Fruit fly (Drosophila melanogaster) Kc167 (cell line): ENCODE results near the gene CG45116.
"Not testable (repeated sequence)": the region's sequence is repeated elsewhere in the genome, so short reads cannot be mapped to it uniquely, and the experiment has no call there.

Experiments
- Myc ChIP-seq: fragments of >200 bp; optimal IDR thresholded peaks from 2 replicates; lab custom pipeline; 2017; ENCODE audit warnings: missing external identifiers
- Sin3A ChIP-seq: fragments of >200 bp; optimal IDR thresholded peaks from 2 replicates; lab custom pipeline; 2018; ENCODE audit warnings: missing external identifiers
- h ChIP-seq: fragments of >200 bp; optimal IDR thresholded peaks from 3 replicates; lab custom pipeline; 2018; ENCODE audit warnings: missing external identifiers
- insv ChIP-seq: fragments of >200 bp; optimal IDR thresholded peaks from 3 replicates; lab custom pipeline; 2018; ENCODE audit warnings: missing external identifiers
- psq ChIP-seq: fragments of >200 bp; optimal IDR thresholded peaks from 2 replicates; lab custom pipeline; 2017; ENCODE audit warnings: missing external identifiers
- ttk ChIP-seq: sonication (Bioruptor generic); optimal IDR thresholded peaks from 2 replicates; lab custom pipeline; 2017; ENCODE audit warnings: missing external identifiers

CG45116 gene

DNA sequence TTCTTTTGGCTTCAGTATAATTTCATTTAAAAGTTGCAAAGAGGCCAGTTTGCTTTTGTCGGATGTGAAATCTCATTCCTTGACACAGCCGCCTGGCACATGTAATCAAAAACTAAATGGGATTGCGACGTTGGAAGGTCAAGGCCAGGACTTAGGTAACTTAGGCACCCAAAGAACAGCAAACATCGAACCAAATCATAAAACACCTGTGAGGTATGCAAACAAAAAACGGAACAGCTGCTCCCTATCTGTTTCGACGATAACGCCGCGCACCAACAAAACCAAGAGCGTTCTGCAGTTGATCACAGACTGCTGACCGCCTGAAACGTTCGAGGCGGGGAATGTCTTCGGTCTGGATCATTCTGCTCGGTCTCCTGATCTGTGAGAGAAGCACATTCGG, at the start of gene CG45116:
TSS of gene CG45116 (plus strand) at position 301 of the 400 bp plus-strand sequence.
- TF ChIP-seq insv (lab: Kevin White, UChicago), result no peak
- no peak for TF ChIP-seq Myc (lab: Kevin White, UChicago)
- no peak for TF ChIP-seq ttk (lab: Kevin White, UChicago)
- no peak for TF ChIP-seq Sin3A (lab: Kevin White, UChicago)

DNA sequence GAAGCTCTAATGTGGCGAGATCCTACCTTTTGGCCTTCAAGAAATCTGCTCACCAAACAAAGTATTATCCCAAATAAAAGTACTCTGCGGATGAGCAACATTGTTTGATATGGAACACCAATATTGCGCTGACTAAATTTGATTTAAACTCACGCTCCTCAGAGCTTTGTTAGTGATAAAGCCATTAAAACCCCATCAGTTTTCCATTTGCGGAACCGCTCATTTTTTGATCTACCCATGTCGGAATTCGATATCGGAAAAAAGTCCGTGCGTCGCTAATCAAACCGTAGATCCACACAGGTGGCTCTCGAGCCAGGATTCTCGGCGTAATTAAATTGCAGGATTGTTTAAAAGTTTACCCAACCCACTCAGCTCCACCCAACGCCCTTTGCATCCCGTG, 46.8 kb upstream of the CG45116 start, which contains the start of gene CG33772:
TSS of gene CG33772 (minus strand) at position 101 of the 400 bp plus-strand sequence.
- TF ChIP-seq Myc (lab: Kevin White, UChicago) (no peak), Sin3A (lab: Kevin White, UChicago) (no peak), ttk (lab: Kevin White, UChicago) (no peak), h (lab: Kevin White, UChicago) (no peak), psq (lab: Kevin White, UChicago) (no peak), insv (lab: Kevin White, UChicago) (no peak)

DNA sequence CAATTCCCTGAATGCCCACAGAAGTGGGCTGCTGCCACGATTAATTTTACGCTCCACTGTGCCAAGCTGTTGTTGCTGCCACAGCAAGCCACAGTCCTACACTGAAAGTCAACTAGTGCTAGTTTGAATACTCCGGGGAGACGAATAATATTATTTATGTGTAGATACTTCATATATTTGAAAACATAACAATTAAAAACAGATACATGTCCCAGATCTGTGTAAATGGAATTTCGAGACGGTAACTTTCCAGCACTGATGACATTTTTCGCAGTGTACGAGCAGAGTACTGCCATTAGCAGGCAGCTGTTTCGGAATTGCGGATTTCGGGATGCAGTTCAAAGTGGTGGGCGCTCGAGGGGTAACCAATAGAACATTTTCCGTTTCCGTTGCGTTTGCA, 34.1 kb upstream of the CG45116 start:
- TF ChIP-seq insv (lab: Kevin White, UChicago) (no peak), psq (lab: Kevin White, UChicago) (no peak), ttk (lab: Kevin White, UChicago) (no peak), h (lab: Kevin White, UChicago) (no peak), Myc (lab: Kevin White, UChicago) (no peak), Sin3A (lab: Kevin White, UChicago) (no peak)

dm6 chr3L:22669275-22670006, 29.8 kb upstream of the CG45116 start, which contains the start of gene Jhbp6:
Jhbp6 (plus strand) TSS chr3L:22669956.
- TF ChIP-seq ttk (lab: Kevin White, UChicago), result no peak
- TF ChIP-seq Myc (lab: Kevin White, UChicago), result no peak
- TF ChIP-seq psq (lab: Kevin White, UChicago), result no peak
- TF ChIP-seq insv (lab: Kevin White, UChicago), result no peak
- TF ChIP-seq Sin3A (lab: Kevin White, UChicago), result no peak
- TF ChIP-seq h (lab: Kevin White, UChicago), result no peak

DNA sequence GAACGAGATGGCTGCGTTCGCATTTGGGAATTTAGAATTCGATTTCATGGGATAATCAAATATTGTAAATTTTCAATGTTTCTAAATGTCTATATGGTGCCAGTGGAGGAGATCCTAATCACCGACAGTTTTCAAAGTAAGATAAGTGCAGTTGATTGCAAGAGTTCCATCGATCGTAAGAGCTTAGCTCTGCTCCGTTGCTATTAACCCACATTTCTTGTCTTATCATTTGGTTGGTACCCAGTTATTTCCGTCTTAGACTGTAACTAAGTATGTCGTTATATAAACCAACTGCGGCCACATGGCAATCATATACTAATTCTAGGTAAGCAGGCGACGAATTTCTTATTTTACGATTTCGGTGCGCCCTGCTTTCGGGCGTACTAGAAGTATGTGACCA, 29.1 kb upstream of the CG45116 start:
- TF ChIP-seq psq (lab: Kevin White, UChicago), result no peak
- TF ChIP-seq Sin3A (lab: Kevin White, UChicago), result no peak
- no peak for TF ChIP-seq h (lab: Kevin White, UChicago)
- TF ChIP-seq insv (lab: Kevin White, UChicago), result no peak

dm6 chr3L:22671699-22672276, 27.4 kb upstream of the CG45116 start:
- no peak for TF ChIP-seq psq (lab: Kevin White, UChicago)

dm6 chr3L:22680932-22681331, 18.3 kb upstream of the CG45116 start:
- TF ChIP-seq insv (lab: Kevin White, UChicago) (no peak), Myc (lab: Kevin White, UChicago) (no peak)

DNA sequence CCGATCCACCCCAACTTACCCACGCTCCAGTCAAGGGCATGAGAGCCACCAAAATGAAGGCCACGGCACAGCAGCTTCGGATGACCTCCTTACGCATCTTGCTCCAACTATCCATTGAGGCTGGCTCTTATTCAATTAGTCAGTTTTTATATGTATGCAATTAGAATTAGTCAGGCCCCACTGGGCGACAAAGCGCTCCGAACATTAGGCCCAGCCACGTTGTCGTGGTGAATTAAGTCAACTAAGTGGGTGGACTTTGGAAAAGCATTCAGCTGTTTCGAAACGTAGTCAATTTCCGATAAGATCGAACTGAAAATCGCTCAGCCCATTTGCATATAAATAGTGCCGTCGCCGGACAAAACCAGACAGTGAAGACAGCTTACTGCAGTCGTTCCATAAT, 12.2 kb upstream of the CG45116 start, which contains the start of the genes CG14455 and CG14456:
TSS of gene CG14455 (minus strand) at position 101 of the 400 bp plus-strand sequence.
TSS of gene CG14456 (plus strand) at position 236 of the 400 bp plus-strand sequence.
- TF ChIP-seq psq (lab: Kevin White, UChicago) (no peak), h (lab: Kevin White, UChicago) (no peak), Sin3A (lab: Kevin White, UChicago) (no peak), Myc (lab: Kevin White, UChicago) (no peak), ttk (lab: Kevin White, UChicago) (no peak), insv (lab: Kevin White, UChicago) (no peak)

DNA sequence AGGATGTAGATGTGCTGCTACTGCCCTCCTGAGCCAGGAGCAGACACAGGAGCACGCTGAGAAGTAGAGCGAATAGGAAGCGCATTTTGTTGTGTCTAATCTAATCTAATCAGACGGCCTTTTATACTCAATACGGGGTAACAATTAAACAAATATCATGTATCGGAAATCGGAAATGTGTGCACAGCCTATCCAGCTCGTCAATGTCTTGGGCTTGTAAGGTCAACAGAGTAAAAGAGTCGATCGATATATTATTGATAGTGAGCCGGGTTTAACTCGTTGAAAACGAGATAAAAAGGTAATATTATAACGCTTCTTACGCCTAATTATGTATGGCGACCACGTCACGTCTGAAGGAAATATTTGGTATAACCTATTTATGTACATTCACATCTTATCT, 6.8 kb upstream of the CG45116 start, which contains the start of gene CG14454:
TSS of gene CG14454 (minus strand) at position 101 of the 400 bp plus-strand sequence.
- TF ChIP-seq Myc, psq, ttk (lab: Kevin White, UChicago): not testable (repeated sequence)

dm6 chr3L:22693712-22694111, 5.5 kb upstream of the CG45116 start, which contains the start of the genes CG12546 and CG14453:
CG12546 (minus strand) TSS chr3L:22693812.
CG14453 (plus strand) TSS chr3L:22694083.
- TF ChIP-seq ttk (lab: Kevin White, UChicago) (no peak), psq (lab: Kevin White, UChicago) (no peak), Myc (lab: Kevin White, UChicago) (no peak), insv (lab: Kevin White, UChicago) (no peak), Sin3A (lab: Kevin White, UChicago) (no peak), h (lab: Kevin White, UChicago) (no peak)

- TF ChIP-seq ttk (lab: Kevin White, UChicago) (no peak), insv (lab: Kevin White, UChicago) (no peak), h (lab: Kevin White, UChicago) (no peak), psq (lab: Kevin White, UChicago) (no peak), Sin3A (lab: Kevin White, UChicago) (no peak), Myc (lab: Kevin White, UChicago) (no peak)
These were observed 3.6 kb upstream of the CG45116 start, which contains the start of gene CG14452 for dm6 chr3L:22695653-22696052. CG14452 (plus strand) TSS chr3L:22695953.
